Fruit fly (Drosophila melanogaster) whole organism, wandering third instar larva: ENCODE measurements around the gene CG17109.

ENCODE experiments used
- CG32264 ChIP-seq: fragments of 200-800 bp; sonication (Bioruptor generic); optimal IDR thresholded peaks from 2 replicates; lab custom pipeline; 2016; ENCODE audit warnings: missing biosample characterization, missing genetic modification characterization
- CrebA ChIP-seq: fragments of 200-800 bp; sonication (Bioruptor generic); optimal IDR thresholded peaks from 2 replicates; lab custom pipeline; 2016; ENCODE audit warnings: missing biosample characterization, mild to moderate bottlenecking, missing genetic modification characterization, borderline replicate concordance
- Dif ChIP-seq: fragments of 200-275, 200-300 bp; sonication (Bioruptor generic); optimal IDR thresholded peaks from 2 replicates; lab custom pipeline; 2018; ENCODE audit warnings: missing biosample characterization, missing genetic modification characterization; ENCODE audit not compliant: partially characterized antibody
- GATAd ChIP-seq: sonication (Bioruptor generic); optimal IDR thresholded peaks from 2 replicates; lab custom pipeline; 2016; ENCODE audit warnings: missing biosample characterization, missing genetic modification characterization
- HLH106 ChIP-seq: fragments of 200-800 bp; optimal IDR thresholded peaks from 3 replicates; lab custom pipeline; 2019; ENCODE audit warnings: missing biosample characterization, mild to moderate bottlenecking, missing genetic modification characterization, moderate library complexity
- Hr78 ChIP-seq: fragments of >200 bp; optimal IDR thresholded peaks from 2 replicates; lab custom pipeline; 2017; ENCODE audit warnings: missing biosample characterization, missing genetic modification characterization
- Hr83 ChIP-seq: fragments of 200-300 bp; sonication (Bioruptor generic); optimal IDR thresholded peaks from 2 replicates; lab custom pipeline; 2016; ENCODE audit warnings: missing biosample characterization, mild to moderate bottlenecking, missing genetic modification characterization, moderate library complexity; ENCODE audit not compliant: poor library complexity, severe bottlenecking
- Jra ChIP-seq: sonication (Bioruptor generic); optimal IDR thresholded peaks from 2 replicates; lab custom pipeline; 2016; ENCODE audit warnings: missing biosample characterization, missing genetic modification characterization
- Mio ChIP-seq: sonication (Bioruptor generic); optimal IDR thresholded peaks from 2 replicates; lab custom pipeline; 2016; ENCODE audit warnings: missing biosample characterization, missing genetic modification characterization
- Myc ChIP-seq: fragments of >200 bp; optimal IDR thresholded peaks from 2 replicates; lab custom pipeline; 2017
- N ChIP-seq: fragments of >200 bp; optimal IDR thresholded peaks from 2 replicates; lab custom pipeline; 2018; ENCODE audit warnings: missing biosample characterization, missing external identifiers, missing genetic modification characterization
- OdsH ChIP-seq: fragments of 200-800 bp; sonication (Bioruptor generic); optimal IDR thresholded peaks from 2 replicates; lab custom pipeline; 2016; ENCODE audit warnings: missing biosample characterization, mild to moderate bottlenecking, missing genetic modification characterization
- Rel ChIP-seq, 2 experiments: fragments of 200-800 bp; sonication (Bioruptor generic) in 1 of 2; optimal IDR thresholded peaks; 2 replicates in 1 of 2; 3 replicates in 1 of 2; lab custom pipeline; 2016 to 2019; ENCODE audit warnings: mild to moderate bottlenecking in 2 of 2, missing biosample characterization in 2 of 2, missing genetic modification characterization in 2 of 2, moderate library complexity in 1 of 2
- Sp1 ChIP-seq: fragments of 200-800 bp; sonication (Bioruptor generic); optimal IDR thresholded peaks from 3 replicates; lab custom pipeline; 2019; ENCODE audit warnings: missing biosample characterization, mild to moderate bottlenecking, missing genetic modification characterization, moderate library complexity
- Vsx2 ChIP-seq: fragments of 200-300, 225-300 bp; sonication (Bioruptor generic); optimal IDR thresholded peaks from 2 replicates; lab custom pipeline; 2018; ENCODE audit warnings: missing biosample characterization, missing genetic modification characterization; ENCODE audit not compliant: partially characterized antibody
- br ChIP-seq: fragments of 200-800 bp; sonication (Bioruptor generic); optimal IDR thresholded peaks from 2 replicates; lab custom pipeline; 2016; ENCODE audit warnings: missing biosample characterization, missing genetic modification characterization
- brk ChIP-seq: fragments of 200-800 bp; sonication (Bioruptor generic); optimal IDR thresholded peaks from 2 replicates; lab custom pipeline; 2016; ENCODE audit warnings: missing biosample characterization, mild to moderate bottlenecking, missing genetic modification characterization
- dl ChIP-seq, 2 experiments: fragments of 175-275, 200-275 bp in 1 of 2; fragments of 200-275 bp in 1 of 2; sonication (Bioruptor generic); optimal IDR thresholded peaks; lab custom pipeline; 2018; ENCODE audit warnings: mild to moderate bottlenecking in 2 of 2, missing biosample characterization in 2 of 2, missing genetic modification characterization in 2 of 2, moderate library complexity in 2 of 2; ENCODE audit not compliant: partially characterized antibody in 2 of 2, insufficient read depth in 1 of 2
- dmrt93B ChIP-seq: fragments of 200-800 bp; sonication (Bioruptor generic); optimal IDR thresholded peaks from 2 replicates; lab custom pipeline; 2018; ENCODE audit warnings: missing biosample characterization, mild to moderate bottlenecking, missing genetic modification characterization
- dsf ChIP-seq: sonication (Bioruptor generic); optimal IDR thresholded peaks from 2 replicates; lab custom pipeline; 2016; ENCODE audit warnings: missing biosample characterization, missing genetic modification characterization, borderline replicate concordance
- ey ChIP-seq: fragments of 200-800 bp; sonication (Bioruptor generic); optimal IDR thresholded peaks from 2 replicates; lab custom pipeline; 2016; ENCODE audit warnings: missing biosample characterization, missing genetic modification characterization
- foxo ChIP-seq, 2 experiments: fragments of 200-800 bp; sonication (Bioruptor generic); optimal IDR thresholded peaks; 2 replicates in 1 of 2; 3 replicates in 1 of 2; lab custom pipeline; 2016 to 2017; ENCODE audit warnings: missing biosample characterization in 2 of 2, missing genetic modification characterization in 2 of 2
- fru ChIP-seq: fragments of 200-800 bp; sonication (Bioruptor generic); optimal IDR thresholded peaks from 3 replicates; lab custom pipeline; 2016; ENCODE audit warnings: missing biosample characterization, mild to moderate bottlenecking, missing genetic modification characterization
- h ChIP-seq: fragments of 200-800 bp; sonication (Bioruptor generic); optimal IDR thresholded peaks from 3 replicates; lab custom pipeline; 2016; ENCODE audit warnings: missing biosample characterization, mild to moderate bottlenecking, missing genetic modification characterization
- jim ChIP-seq: fragments of 175-275, 200-325 bp; sonication (Bioruptor generic); optimal IDR thresholded peaks from 2 replicates; lab custom pipeline; 2016; ENCODE audit warnings: missing biosample characterization, mild to moderate bottlenecking, missing genetic modification characterization
- lola ChIP-seq: fragments of >200 bp; optimal IDR thresholded peaks from 2 replicates; lab custom pipeline; 2017; ENCODE audit warnings: missing biosample characterization, missing genetic modification characterization
- pan ChIP-seq: fragments of >200 bp; optimal IDR thresholded peaks from 2 replicates; lab custom pipeline; 2017
- psq ChIP-seq: fragments of 200-800 bp; sonication (Bioruptor generic); optimal IDR thresholded peaks from 3 replicates; lab custom pipeline; 2017; ENCODE audit warnings: missing biosample characterization, mild to moderate bottlenecking, missing genetic modification characterization, moderate library complexity
- rgr ChIP-seq: fragments of 200-800 bp; sonication (Bioruptor generic); optimal IDR thresholded peaks from 3 replicates; lab custom pipeline; 2016; ENCODE audit warnings: missing biosample characterization, mild to moderate bottlenecking, missing genetic modification characterization
- sage ChIP-seq: fragments of 200-800 bp; sonication (Bioruptor generic); optimal IDR thresholded peaks from 2 replicates; lab custom pipeline; 2016; ENCODE audit warnings: missing biosample characterization, mild to moderate bottlenecking, missing genetic modification characterization
- tai ChIP-seq: sonication (Bioruptor generic); optimal IDR thresholded peaks from 2 replicates; lab custom pipeline; 2016; ENCODE audit warnings: missing biosample characterization, missing genetic modification characterization
- woc ChIP-seq: sonication (Bioruptor generic); optimal IDR thresholded peaks from 2 replicates; lab custom pipeline; 2016; ENCODE audit warnings: missing biosample characterization, mild to moderate bottlenecking, missing genetic modification characterization

The CG17109 gene

DNA sequence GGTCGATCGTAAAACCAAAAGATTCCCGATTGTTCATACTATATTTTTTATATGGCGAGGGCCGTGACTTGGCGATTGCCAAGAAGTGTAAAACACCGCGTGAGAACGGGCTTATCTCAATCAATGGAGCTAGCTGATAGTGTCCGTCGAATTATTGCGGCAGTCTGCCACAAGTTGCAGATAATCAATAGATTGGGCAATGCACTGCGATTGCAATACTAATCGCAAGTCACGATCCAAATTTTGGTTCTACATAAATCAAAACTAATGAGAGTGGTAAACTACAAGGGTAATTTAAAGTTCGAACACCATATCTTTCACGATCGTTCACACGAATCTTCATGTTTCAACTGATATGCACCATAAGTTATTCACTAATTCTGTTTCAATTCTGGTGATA is 38.7 kb upstream of the CG17109 start:
- no peak for TF ChIP-seq N (GFP tag; lab: Kevin White, UChicago)
- TF ChIP-seq Rel (GFP tag; optimal IDR thresholded peaks at IDR 0.05; lab: Kevin White, UChicago), result no peak
- TF ChIP-seq Rel (tag; optimal IDR thresholded peaks at IDR 0.05; lab: Kevin White, UChicago), result peak; percentile 30

dm6 chr3R:23057390-23057789 is 38.1 kb upstream of the CG17109 start:
- TF ChIP-seq Dif (GFP tag; lab: Kevin White, UChicago) (peak; percentile 17), h (no peak), sage (no peak), dmrt93B (GFP tag; lab: Kevin White, UChicago) (no peak), pan (lab: Kevin White, UChicago) (no peak), Myc (no peak)

DNA sequence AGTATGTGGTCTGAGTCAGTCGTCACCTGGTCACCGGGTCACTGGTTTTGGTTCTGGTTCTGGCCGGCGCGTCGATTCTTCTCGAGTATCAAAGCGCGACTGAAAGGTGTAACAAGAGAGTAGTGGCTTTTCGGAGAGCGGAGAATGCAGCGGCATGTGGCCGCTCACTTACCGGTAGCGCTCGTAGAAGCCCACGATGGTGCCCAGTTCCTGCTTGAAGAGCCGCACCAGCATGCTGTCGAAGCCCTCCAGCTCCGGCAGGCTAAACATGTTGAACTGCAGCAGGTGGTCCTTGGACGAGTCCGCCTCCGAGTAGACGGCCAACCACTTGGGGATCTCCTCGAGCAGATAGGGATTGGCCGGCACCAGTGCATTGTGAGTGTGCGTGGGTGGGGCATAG is 36.6 kb upstream of the CG17109 start, which contains the start of gene Ctns:
TSS of gene Ctns (minus strand) at position 101 of the 400 bp plus-strand sequence.
- no peak for TF ChIP-seq lola (GFP tag; lab: Kevin White, UChicago)
- TF ChIP-seq br, result no peak
- no peak for TF ChIP-seq psq (GFP tag; lab: Kevin White, UChicago)
- no peak for TF ChIP-seq N (GFP tag; lab: Kevin White, UChicago)
- TF ChIP-seq Vsx2 (GFP tag; lab: Kevin White, UChicago), result no peak
- no peak for TF ChIP-seq dl (GFP tag; optimal IDR thresholded peaks at IDR 0.05; lab: Kevin White, UChicago; ENCODE audit: insufficient read depth in 1 of 2, partially characterized antibody in 2 of 2)
- TF ChIP-seq jim, result no peak
- no peak for TF ChIP-seq woc (GFP tag; lab: Kevin White, UChicago)
- no peak for TF ChIP-seq Hr78
- TF ChIP-seq CG32264, result no peak
- no peak for TF ChIP-seq OdsH
- no peak for TF ChIP-seq HLH106 (tag; lab: Kevin White, UChicago)
- no peak for TF ChIP-seq Sp1
- no peak for TF ChIP-seq tai (GFP tag; lab: Kevin White, UChicago)
- TF ChIP-seq dmrt93B (GFP tag; lab: Kevin White, UChicago), result no peak
- TF ChIP-seq h, result no peak

DNA sequence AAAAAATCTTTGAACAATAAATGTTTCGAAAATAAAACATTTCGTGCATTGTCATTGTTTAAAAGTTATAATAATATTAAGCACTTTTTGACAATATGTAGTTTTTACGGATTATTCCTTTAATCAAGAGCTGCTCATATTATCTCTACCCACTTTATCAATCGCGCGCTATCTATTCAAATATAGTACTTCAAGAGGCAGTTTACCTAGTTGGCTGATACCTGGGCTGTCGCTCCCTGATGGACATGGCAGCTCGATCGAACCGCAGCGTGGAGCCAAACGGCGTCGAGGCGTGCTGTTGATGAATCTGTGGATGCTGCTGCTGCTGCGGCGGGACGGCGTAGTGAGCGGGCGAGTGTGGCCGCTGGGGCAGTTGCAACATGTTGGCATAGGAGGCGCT is 35.3 kb upstream of the CG17109 start:
- TF ChIP-seq br, result no peak
- TF ChIP-seq HLH106 (tag; lab: Kevin White, UChicago), result no peak
- TF ChIP-seq dmrt93B (GFP tag; lab: Kevin White, UChicago), result no peak
- TF ChIP-seq brk (GFP tag; lab: Kevin White, UChicago), result no peak
- TF ChIP-seq rgr (GFP tag; lab: Kevin White, UChicago), result no peak
- TF ChIP-seq ey (GFP tag; lab: Kevin White, UChicago), result no peak
- TF ChIP-seq GATAd (GFP tag; lab: Kevin White, UChicago), result no peak
- TF ChIP-seq Myc, result no peak
- TF ChIP-seq Sp1, result no peak
- no peak for TF ChIP-seq fru
- no peak for TF ChIP-seq Dif (GFP tag; lab: Kevin White, UChicago)
- no peak for TF ChIP-seq lola (GFP tag; lab: Kevin White, UChicago)
- no peak for TF ChIP-seq Jra (GFP tag; lab: Kevin White, UChicago)
- no peak for TF ChIP-seq Hr78
- no peak for TF ChIP-seq dsf (GFP tag; lab: Kevin White, UChicago)
- TF ChIP-seq Hr83 (GFP tag; lab: Kevin White, UChicago), result no peak
- no peak for TF ChIP-seq dl (GFP tag; optimal IDR thresholded peaks at IDR 0.05; lab: Kevin White, UChicago; ENCODE audit: insufficient read depth in 1 of 2, partially characterized antibody in 2 of 2)

DNA sequence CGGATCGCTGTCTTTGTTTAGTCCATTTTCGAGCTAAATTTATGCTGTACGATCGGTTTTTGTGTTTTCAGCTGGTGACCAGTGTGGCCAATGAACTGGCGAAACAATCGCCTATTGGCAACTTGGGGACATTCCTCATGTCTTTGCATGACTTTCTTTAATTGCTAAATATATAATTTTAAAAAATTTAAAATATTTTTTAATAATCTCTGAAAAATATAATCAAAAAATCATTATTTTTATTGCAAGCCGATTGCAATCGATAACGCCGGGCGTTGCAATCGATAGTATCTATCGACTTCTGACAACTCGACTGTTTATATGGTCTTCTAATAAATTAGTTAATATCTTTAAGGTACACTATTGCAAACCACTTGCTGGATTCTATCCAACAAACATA is 34.3 kb upstream of the CG17109 start, which contains the start of the genes sav and Ublcp1:
TSS of gene sav (minus strand) at position 96 of the 400 bp plus-strand sequence.
TSS of gene Ublcp1 (plus strand) at position 285 of the 400 bp plus-strand sequence.
- peak; percentile 13 for TF ChIP-seq psq (GFP tag; lab: Kevin White, UChicago)
- TF ChIP-seq foxo (GFP tag; optimal IDR thresholded peaks at IDR 0.05; lab: Kevin White, UChicago), result peak in 1 of 2 experiments; percentile 24
- no peak for TF ChIP-seq Rel (GFP tag; optimal IDR thresholded peaks at IDR 0.05; lab: Kevin White, UChicago)
- peak; percentile 59 for TF ChIP-seq Rel (tag; optimal IDR thresholded peaks at IDR 0.05; lab: Kevin White, UChicago)
- TF ChIP-seq rgr (GFP tag; lab: Kevin White, UChicago), result peak; percentile 35
- peak; percentile 24 for TF ChIP-seq h
- TF ChIP-seq sage, result peak; percentile 10
- no peak for TF ChIP-seq Mio (GFP tag; lab: Kevin White, UChicago)
- TF ChIP-seq CrebA, result no peak
- TF ChIP-seq, all 38 proteins: peak for 6
